Worm (Caenorhabditis elegans) whole organism, L1 larva: ENCODE measurements around the gene sumv-1.

ENCODE experiments used
- C04F5.9 ChIP-seq: sonication (generic microtip); optimal IDR thresholded peaks from 2 replicates; lab custom pipeline; 2016; ENCODE audit warnings: missing genetic modification characterization, missing compliant biosample characterization
- C34B4.2 ChIP-seq: sonication (generic microtip); optimal IDR thresholded peaks from 2 replicates; lab custom pipeline; 2017; ENCODE audit warnings: mild to moderate bottlenecking, missing genetic modification characterization, missing compliant biosample characterization
- Y116A8C.19 ChIP-seq: sonication (generic microtip); optimal IDR thresholded peaks from 2 replicates; lab custom pipeline; 2016; ENCODE audit warnings: missing compliant biosample characterization, missing genetic modification characterization, borderline replicate concordance
- aha-1 ChIP-seq: fragments of 150-350 bp; optimal IDR thresholded peaks from 2 replicates; lab custom pipeline; 2014; ENCODE audit warnings: missing biosample characterization, missing genetic modification characterization
- blmp-1 ChIP-seq: fragments of 150-350 bp; optimal IDR thresholded peaks from 2 replicates; lab custom pipeline; 2014; ENCODE audit warnings: missing biosample characterization, missing genetic modification characterization
- ceh-82 ChIP-seq, 3 experiments: fragments of 150-350 bp in 1 of 3; sonication (generic microtip) in 2 of 3; optimal IDR thresholded peaks; 2 replicates each; lab custom pipeline; 2014 to 2017; ENCODE audit warnings: missing biosample characterization in 3 of 3, missing genetic modification characterization in 3 of 3
- ceh-90 ChIP-seq: sonication (generic microtip); optimal IDR thresholded peaks from 2 replicates; lab custom pipeline; 2016; ENCODE audit warnings: missing genetic modification characterization, missing compliant biosample characterization
- dpl-1 ChIP-seq, 3 experiments: fragments of 150-350 bp in 2 of 3; sonication (generic microtip) in 1 of 3; optimal IDR thresholded peaks; 2 replicates each; lab custom pipeline; 2014 to 2017; ENCODE audit warnings: missing biosample characterization in 3 of 3, missing genetic modification characterization in 3 of 3, missing genetic modification reagents in 3 of 3
- efl-1 ChIP-seq, 4 experiments: fragments of 150-350 bp; optimal IDR thresholded peaks in 3 of 4; peaks in 1 of 4; 1 replicate in 1 of 4; 2 replicates in 3 of 4; lab custom pipeline; 2014; ENCODE audit warnings: missing biosample characterization in 2 of 4, missing genetic modification characterization in 2 of 4, missing genetic modification reagents in 2 of 4
- egl-13 ChIP-seq: sonication (generic microtip); optimal IDR thresholded peaks from 2 replicates; lab custom pipeline; 2016; ENCODE audit warnings: missing genotype, missing genetic modification reagents, missing genetic modification characterization, missing compliant biosample characterization
- egl-27 ChIP-seq, 2 experiments: fragments of 150-350 bp in 1 of 2; sonication (generic microtip); optimal IDR thresholded peaks; 3 replicates each; lab custom pipeline; 2017 to 2018; ENCODE audit warnings: missing biosample characterization in 2 of 2, missing genetic modification characterization in 2 of 2, missing genetic modification reagents in 2 of 2
- elt-3 ChIP-seq, 6 experiments: fragments of 150-350 bp in 1 of 6; sonication (generic microtip); optimal IDR thresholded peaks; 2 replicates each; lab custom pipeline; 2017 to 2018; ENCODE audit warnings: missing biosample characterization in 6 of 6, missing genetic modification characterization in 6 of 6, inconsistent platforms in 1 of 6
- ets-5 ChIP-seq: fragments of 200-800 bp; sonication (Bioruptor generic); IDR thresholded peaks from 2 replicates; pipeline ENCODE4 v1.3.6; 2022; ENCODE audit warnings: missing genetic modification characterization, missing compliant biosample characterization
- fkh-10 ChIP-seq: sonication (generic microtip); optimal IDR thresholded peaks from 2 replicates; lab custom pipeline; 2017; ENCODE audit warnings: missing biosample characterization, missing genetic modification reagents, missing genetic modification characterization
- fos-1 ChIP-seq: fragments of 150-350 bp; optimal IDR thresholded peaks from 2 replicates; lab custom pipeline; 2014; ENCODE audit warnings: missing biosample characterization, missing genetic modification characterization
- hlh-17 ChIP-seq: fragments of 200-800 bp; sonication (Bioruptor generic); optimal IDR thresholded peaks from 2 replicates; lab custom pipeline; 2018; ENCODE audit warnings: missing genetic modification characterization, mild to moderate bottlenecking, missing compliant biosample characterization, moderate library complexity, borderline replicate concordance
- hlh-4 ChIP-seq: sonication (generic microtip); optimal IDR thresholded peaks from 2 replicates; lab custom pipeline; 2016; ENCODE audit warnings: mild to moderate bottlenecking, missing genetic modification characterization, missing compliant biosample characterization
- hpl-2 ChIP-seq: fragments of 150-350 bp; optimal IDR thresholded peaks from 2 replicates; lab custom pipeline; 2014; ENCODE audit warnings: missing biosample characterization, missing genetic modification reagents, missing genetic modification characterization
- isw-1 ChIP-seq: fragments of 200-800 bp; sonication (Bioruptor generic); IDR thresholded peaks from 2 replicates; pipeline ENCODE4 v1.3.6; 2022; ENCODE audit warnings: missing genetic modification characterization, missing compliant biosample characterization
- jun-1 ChIP-seq: fragments of 150-350 bp; optimal IDR thresholded peaks from 2 replicates; lab custom pipeline; 2014; ENCODE audit warnings: missing biosample characterization, missing genetic modification reagents, missing genetic modification characterization
- lin-14 ChIP-seq: fragments of 200-800 bp; sonication (Bioruptor generic); optimal IDR thresholded peaks from 2 replicates; lab custom pipeline; 2018; ENCODE audit warnings: mild to moderate bottlenecking, missing genetic modification characterization, moderate library complexity, missing compliant biosample characterization
- lin-35 ChIP-seq, 2 experiments: fragments of 150-350 bp; optimal IDR thresholded peaks; 2 replicates each; lab custom pipeline; 2014; ENCODE audit warnings: missing biosample characterization in 2 of 2, missing genetic modification characterization in 2 of 2, missing genetic modification reagents in 2 of 2
- lir-3 ChIP-seq: sonication (generic microtip); optimal IDR thresholded peaks from 2 replicates; lab custom pipeline; 2016; ENCODE audit warnings: mild to moderate bottlenecking, missing genetic modification characterization, moderate library complexity, missing compliant biosample characterization; ENCODE audit not compliant: poor library complexity
- mab-9 ChIP-seq: fragments of 200-800 bp; sonication (Bioruptor generic); IDR thresholded peaks from 2 replicates; pipeline ENCODE4 v1.3.6; 2022; ENCODE audit warnings: missing genetic modification reagents, missing genetic modification characterization, missing compliant biosample characterization
- mdl-1 ChIP-seq, 2 experiments: fragments of 150-350 bp; optimal IDR thresholded peaks; 2 replicates each; lab custom pipeline; 2014 to 2017; ENCODE audit warnings: missing biosample characterization in 2 of 2, missing genetic modification characterization in 2 of 2, inconsistent platforms in 1 of 2
- nhr-12 ChIP-seq: sonication (generic microtip); optimal IDR thresholded peaks from 2 replicates; lab custom pipeline; 2017; ENCODE audit warnings: missing biosample characterization, missing genetic modification characterization
- nhr-28 ChIP-seq: fragments of 150-350 bp; optimal IDR thresholded peaks from 2 replicates; lab custom pipeline; 2014; ENCODE audit warnings: missing biosample characterization, missing genetic modification characterization
- nhr-85 ChIP-seq: sonication (generic microtip); peaks from one replicate; lab custom pipeline; 2016; ENCODE audit warnings: missing genetic modification characterization, inconsistent platforms, missing compliant biosample characterization
- nhr-90 ChIP-seq: sonication (generic microtip); optimal IDR thresholded peaks from 2 replicates; lab custom pipeline; 2016; ENCODE audit warnings: mild to moderate bottlenecking, missing genetic modification characterization, missing compliant biosample characterization; ENCODE audit not compliant: poor library complexity
- pag-3 ChIP-seq: sonication (generic microtip); optimal IDR thresholded peaks from 2 replicates; lab custom pipeline; 2017; ENCODE audit warnings: missing genetic modification characterization, mild to moderate bottlenecking, missing compliant biosample characterization, antibody characterized with exemption, borderline replicate concordance; ENCODE audit not compliant: insufficient read depth
- pax-3 ChIP-seq: fragments of 200-800 bp; sonication (Bioruptor generic); optimal IDR thresholded peaks from 2 replicates; lab custom pipeline; 2018; ENCODE audit warnings: mild to moderate bottlenecking, missing genetic modification characterization, moderate library complexity, missing compliant biosample characterization
- pqm-1 ChIP-seq: sonication (generic microtip); optimal IDR thresholded peaks from 3 replicates; lab custom pipeline; 2017; ENCODE audit warnings: missing biosample characterization, missing genetic modification characterization
- snpc-4 ChIP-seq: fragments of 150-350 bp; optimal IDR thresholded peaks from 2 replicates; lab custom pipeline; 2014; ENCODE audit warnings: missing biosample characterization, missing genetic modification characterization
- sup-37 ChIP-seq: fragments of 200-800 bp; sonication (Bioruptor generic); optimal IDR thresholded peaks from 2 replicates; lab custom pipeline; 2018; ENCODE audit warnings: mild to moderate bottlenecking, missing genetic modification characterization, missing compliant biosample characterization
- swsn-7 ChIP-seq: sonication (generic microtip); optimal IDR thresholded peaks from 2 replicates; lab custom pipeline; 2016; ENCODE audit warnings: missing genetic modification characterization, missing compliant biosample characterization
- tbx-2 ChIP-seq: sonication (generic microtip); optimal IDR thresholded peaks from 2 replicates; lab custom pipeline; 2016; ENCODE audit warnings: missing genetic modification characterization, missing compliant biosample characterization
- tlp-1 ChIP-seq: fragments of 150-350 bp; optimal IDR thresholded peaks from 2 replicates; lab custom pipeline; 2014; ENCODE audit warnings: missing biosample characterization, missing genetic modification characterization
- unc-130 ChIP-seq: fragments of 150-350 bp; optimal IDR thresholded peaks from 2 replicates; lab custom pipeline; 2017; ENCODE audit warnings: missing biosample characterization, missing genetic modification characterization, inconsistent platforms
- unc-30 ChIP-seq: sonication (generic microtip); optimal IDR thresholded peaks from 2 replicates; lab custom pipeline; 2017; ENCODE audit warnings: missing biosample characterization, missing genetic modification characterization
- unc-86 ChIP-seq: sonication (generic microtip); optimal IDR thresholded peaks from 2 replicates; lab custom pipeline; 2016; ENCODE audit warnings: missing genetic modification characterization, missing compliant biosample characterization
- unc-98 ChIP-seq: fragments of 200-800 bp; sonication (Bioruptor generic); IDR thresholded peaks from 2 replicates; pipeline ENCODE4 v1.3.6; 2022; ENCODE audit warnings: missing genetic modification characterization, missing compliant biosample characterization
- vab-15 ChIP-seq: sonication (generic microtip); optimal IDR thresholded peaks from 2 replicates; lab custom pipeline; 2017; ENCODE audit warnings: missing genotype, mild to moderate bottlenecking, missing genetic modification characterization, missing compliant biosample characterization
- zag-1 ChIP-seq: fragments of 150-350 bp; optimal IDR thresholded peaks from 2 replicates; lab custom pipeline; 2014; ENCODE audit warnings: missing biosample characterization, missing genetic modification characterization
- ztf-4 ChIP-seq: fragments of 150-350 bp; optimal IDR thresholded peaks from 2 replicates; lab custom pipeline; 2014; ENCODE audit warnings: missing biosample characterization, missing genetic modification characterization

sumv-1 gene

ce11 chrIII:5274715-5275355, 20.8 kb upstream of the sumv-1 start, which contains the start of the genes daf-41 and toc-1 (continued):
- TF ChIP-seq egl-13 (tag; lab: Kevin White, UChicago) (no peak), lin-35 (GFP tag; optimal IDR thresholded peaks at IDR 0.05; lab: Kevin White, UChicago) (peak; percentile 72 to 77), unc-130 (tag; lab: Kevin White, UChicago) (peak; percentile 17), pag-3 (no peak), tlp-1 (tag; lab: Kevin White, UChicago) (no peak), pqm-1 (tag; lab: Kevin White, UChicago) (no peak), mdl-1 (tag; optimal IDR thresholded peaks at IDR 0.05; lab: Kevin White, UChicago) (peak in 1 of 2 experiments; percentile 24), jun-1 (tag; lab: Kevin White, UChicago) (peak; percentile 20), sup-37 (GFP tag; lab: Kevin White, UChicago) (no peak), hpl-2 (GFP tag; lab: Kevin White, UChicago) (no peak), nhr-12 (no peak), Y116A8C.19 (tag; lab: Kevin White, UChicago) (no peak), aha-1 (tag; lab: Kevin White, UChicago) (no peak), mab-9 (no peak), efl-1 (optimal IDR thresholded peaks at IDR 0.05; lab: Kevin White, UChicago) (peak; percentile 50 to 68), efl-1 (GFP tag; optimal IDR thresholded peaks at IDR 0.05 in 1 of 2; lab: Kevin White, UChicago) (peak; percentile 68 to 91), dpl-1 (GFP tag; optimal IDR thresholded peaks at IDR 0.05; lab: Kevin White, UChicago) (peak; percentile 54 to 71 (median 58)), ceh-82 (tag; optimal IDR thresholded peaks at IDR 0.05; lab: Kevin White, UChicago) (peak in 1 of 3 experiments; percentile 12), unc-86 (tag; lab: Kevin White, UChicago) (no peak), nhr-90 (tag; lab: Kevin White, UChicago) (no peak), unc-98 (GFP tag; lab: Robert Waterston, UW) (no peak), swsn-7 (peak; percentile 44), egl-27 (tag; optimal IDR thresholded peaks at IDR 0.05; lab: Kevin White, UChicago) (no peak), lin-14 (GFP tag; lab: Kevin White, UChicago) (peak; percentile 65), fkh-10 (GFP tag; lab: Kevin White, UChicago) (no peak), hlh-17 (no peak), snpc-4 (tag; lab: Kevin White, UChicago) (no peak), vab-15 (tag; lab: Kevin White, UChicago) (no peak), hlh-4 (tag; lab: Kevin White, UChicago) (no peak), zag-1 (tag; lab: Kevin White, UChicago) (no peak), ets-5 (GFP tag; lab: Robert Waterston, UW) (no peak), unc-30 (tag; lab: Kevin White, UChicago) (no peak), elt-3 (tag; optimal IDR thresholded peaks at IDR 0.05; lab: Kevin White, UChicago) (peak in 1 of 6 experiments; percentile 20), nhr-28 (tag; lab: Kevin White, UChicago) (no peak), pax-3 (tag; lab: Kevin White, UChicago) (no peak), blmp-1 (tag; lab: Kevin White, UChicago) (peak; percentile 72), ceh-90 (tag; lab: Kevin White, UChicago) (peak; percentile 18), C34B4.2 (no peak), ztf-4 (tag; lab: Kevin White, UChicago) (no peak), isw-1 (peak; percentile 18; the same call in 1 of the 2 replicates)

ce11 chrIII:5274250-5274649, 20.3 kb upstream of the sumv-1 start:
- TF ChIP-seq C04F5.9 (tag; lab: Kevin White, UChicago): no peak
- TF ChIP-seq fos-1 (tag; lab: Kevin White, UChicago): no peak
- TF ChIP-seq nhr-85 (tag; lab: Kevin White, UChicago): peak; percentile 30
- TF ChIP-seq egl-27 (tag; optimal IDR thresholded peaks at IDR 0.05; lab: Kevin White, UChicago): no peak
- TF ChIP-seq lir-3 (tag; lab: Kevin White, UChicago): no peak
- no peak for TF ChIP-seq fkh-10 (GFP tag; lab: Kevin White, UChicago)
- no peak for TF ChIP-seq aha-1 (tag; lab: Kevin White, UChicago)
- TF ChIP-seq isw-1: no peak
- no peak for TF ChIP-seq efl-1 (optimal IDR thresholded peaks at IDR 0.05; lab: Kevin White, UChicago)
- peak in 1 of 2 experiments; percentile 37 for TF ChIP-seq efl-1 (GFP tag; optimal IDR thresholded peaks at IDR 0.05 in 1 of 2; lab: Kevin White, UChicago)
- TF ChIP-seq tbx-2 (tag; lab: Kevin White, UChicago): no peak
- TF ChIP-seq lin-35 (GFP tag; optimal IDR thresholded peaks at IDR 0.05; lab: Kevin White, UChicago): no peak
- no peak for TF ChIP-seq elt-3 (tag; optimal IDR thresholded peaks at IDR 0.05; lab: Kevin White, UChicago)
- no peak for TF ChIP-seq unc-30 (tag; lab: Kevin White, UChicago)
